Fruit fly (Drosophila melanogaster) whole organism, embryonic: ENCODE data around the gene CG15773.

ENCODE experiments used
- Abd-B ChIP-seq: fragments of 200-800 bp; sonication (Bioruptor generic); optimal IDR thresholded peaks from 2 replicates; lab custom pipeline; 2018; ENCODE audit warnings: missing biosample characterization, mild to moderate bottlenecking, missing genetic modification characterization, moderate library complexity
- CG10543 ChIP-seq: fragments of 200-800 bp; sonication (Bioruptor generic); optimal IDR thresholded peaks from 3 replicates; lab custom pipeline; 2017; ENCODE audit warnings: missing biosample characterization, mild to moderate bottlenecking, missing genetic modification characterization, moderate library complexity
- CG11456 ChIP-seq: fragments of 200-800 bp; sonication (Bioruptor generic); IDR thresholded peaks from 3 replicates; pipeline ENCODE4 v1.3.6; 2022; ENCODE audit warnings: missing biosample characterization, missing genetic modification characterization
- CG13287 ChIP-seq: fragments of 200-800 bp; sonication (Bioruptor generic); IDR thresholded peaks from 2 replicates; pipeline ENCODE4 v1.3.6; 2022; ENCODE audit warnings: missing biosample characterization, missing genetic modification characterization; ENCODE audit not compliant: partially characterized antibody
- CG13296 ChIP-seq: fragments of 200-800 bp; sonication (Bioruptor generic); optimal IDR thresholded peaks from 3 replicates; lab custom pipeline; 2018; ENCODE audit warnings: missing biosample characterization, mild to moderate bottlenecking, missing genetic modification characterization
- CG14710 ChIP-seq: fragments of 200-800 bp; sonication (Bioruptor generic); optimal IDR thresholded peaks from 3 replicates; lab custom pipeline; 2019; ENCODE audit warnings: missing biosample characterization, mild to moderate bottlenecking, missing genetic modification characterization, moderate library complexity
- CG14860 ChIP-seq: fragments of 200-800 bp; sonication (Bioruptor generic); IDR thresholded peaks from 3 replicates; pipeline ENCODE4 v1.3.6; 2022; ENCODE audit warnings: missing biosample characterization, missing genetic modification characterization; ENCODE audit not compliant: partially characterized antibody
- CG1603 ChIP-seq: fragments of 200-800 bp; sonication (Bioruptor generic); optimal IDR thresholded peaks from 2 replicates; lab custom pipeline; 2019; ENCODE audit warnings: missing biosample characterization, mild to moderate bottlenecking, missing genetic modification characterization, moderate library complexity
- CG16779 ChIP-seq: fragments of 200-800 bp; sonication (Bioruptor generic); IDR thresholded peaks from 2 replicates; pipeline ENCODE4 v1.3.6; 2022; ENCODE audit warnings: missing biosample characterization, missing genetic modification characterization
- CG16863 ChIP-seq: fragments of 200-800 bp; sonication (Bioruptor generic); optimal IDR thresholded peaks from 3 replicates; lab custom pipeline; 2016; ENCODE audit warnings: missing biosample characterization, missing genetic modification characterization
- CG17802 ChIP-seq: fragments of 200-800 bp; sonication (Bioruptor generic); optimal IDR thresholded peaks from 2 replicates; lab custom pipeline; 2018; ENCODE audit warnings: missing biosample characterization, mild to moderate bottlenecking, missing genetic modification characterization, moderate library complexity
- CG17829 ChIP-seq: fragments of 200-800 bp; optimal IDR thresholded peaks from 2 replicates; lab custom pipeline; 2019; ENCODE audit warnings: missing biosample characterization, mild to moderate bottlenecking, missing genetic modification characterization, moderate library complexity
- CG1792 ChIP-seq: fragments of 200-800 bp; sonication (Bioruptor generic); optimal IDR thresholded peaks from 2 replicates; lab custom pipeline; 2016; ENCODE audit warnings: missing biosample characterization, missing genetic modification characterization
- CG18262 ChIP-seq: fragments of 200-800 bp; optimal IDR thresholded peaks from 3 replicates; lab custom pipeline; 2019; ENCODE audit warnings: missing biosample characterization, mild to moderate bottlenecking, missing genetic modification characterization, moderate library complexity
- CG2202 ChIP-seq: fragments of 200-800 bp; sonication (Bioruptor generic); optimal IDR thresholded peaks from 2 replicates; lab custom pipeline; 2018; ENCODE audit warnings: missing biosample characterization, mild to moderate bottlenecking, missing genetic modification characterization
- CG6791 ChIP-seq: fragments of 200-800 bp; sonication (Bioruptor generic); IDR thresholded peaks from 3 replicates; pipeline ENCODE4 v1.3.6; 2022; ENCODE audit warnings: missing biosample characterization, missing genetic modification characterization; ENCODE audit not compliant: partially characterized antibody
- CG8089 ChIP-seq: fragments of 200-800 bp; sonication (Bioruptor generic); optimal IDR thresholded peaks from 3 replicates; lab custom pipeline; 2016; ENCODE audit warnings: missing biosample characterization, missing genetic modification characterization
- CG8281 ChIP-seq: fragments of 200-800 bp; sonication (Bioruptor generic); optimal IDR thresholded peaks from 2 replicates; lab custom pipeline; 2018; ENCODE audit warnings: missing biosample characterization, mild to moderate bottlenecking, missing genetic modification characterization, moderate library complexity
- Deaf1 ChIP-seq: fragments of 200-800 bp; optimal IDR thresholded peaks from 3 replicates; lab custom pipeline; 2019; ENCODE audit warnings: missing biosample characterization, mild to moderate bottlenecking, missing genetic modification characterization, moderate library complexity
- Dll ChIP-seq: fragments of 200-800 bp; sonication (Bioruptor generic); IDR thresholded peaks from 4 replicates; pipeline ENCODE4 v1.3.6; 2022; ENCODE audit warnings: missing biosample characterization, missing genetic modification characterization; ENCODE audit not compliant: partially characterized antibody
- Fer1 ChIP-seq: fragments of 200-800 bp; sonication (Bioruptor generic); optimal IDR thresholded peaks from 2 replicates; lab custom pipeline; 2017; ENCODE audit warnings: missing biosample characterization, mild to moderate bottlenecking, missing genetic modification characterization
- HLH4C ChIP-seq: fragments of 200-800 bp; sonication (Bioruptor generic); IDR thresholded peaks from 3 replicates; pipeline ENCODE4 v1.3.6; 2022; ENCODE audit warnings: missing biosample characterization, missing genetic modification characterization; ENCODE audit not compliant: partially characterized antibody
- MESR4 ChIP-seq: fragments of 200-800 bp; sonication (Bioruptor generic); optimal IDR thresholded peaks from 2 replicates; lab custom pipeline; 2018; ENCODE audit warnings: missing biosample characterization, mild to moderate bottlenecking, missing genetic modification characterization, moderate library complexity
- Med ChIP-seq: fragments of 200-800 bp; sonication (Bioruptor generic); peaks from one replicate; lab custom pipeline; 2016; ENCODE audit warnings: missing biosample characterization, missing genetic modification characterization, mild to moderate bottlenecking, inconsistent platforms, moderate library complexity
- Mes4 ChIP-seq: fragments of 200-800 bp; sonication (Bioruptor generic); optimal IDR thresholded peaks from 2 replicates; lab custom pipeline; 2016; ENCODE audit warnings: missing biosample characterization, missing genetic modification characterization
- Opbp ChIP-seq: fragments of 200-800 bp; sonication (Bioruptor generic); IDR thresholded peaks from 3 replicates; pipeline ENCODE4 v1.3.6; 2022; ENCODE audit warnings: missing biosample characterization, missing genetic modification characterization; ENCODE audit not compliant: partially characterized antibody
- Rfx ChIP-seq: fragments of 200-800 bp; sonication (Bioruptor generic); IDR thresholded peaks from 2 replicates; pipeline ENCODE4 v1.3.6; 2022; ENCODE audit warnings: missing biosample characterization, missing genetic modification characterization
- Sry-δ ChIP-seq: fragments of 200-800 bp; sonication (Bioruptor generic); optimal IDR thresholded peaks from 2 replicates; lab custom pipeline; 2016; ENCODE audit warnings: missing biosample characterization, missing genetic modification characterization
- ato ChIP-seq: fragments of 200-800 bp; sonication (Bioruptor generic); IDR thresholded peaks from 2 replicates; pipeline ENCODE4 v1.3.6; 2022; ENCODE audit warnings: missing biosample characterization, missing genetic modification characterization; ENCODE audit not compliant: partially characterized antibody
- bbx ChIP-seq: fragments of 200-800 bp; sonication (Bioruptor generic); IDR thresholded peaks from 2 replicates; pipeline ENCODE4 v1.3.6; 2022; ENCODE audit warnings: missing biosample characterization, missing genetic modification characterization; ENCODE audit not compliant: partially characterized antibody
- disco-r ChIP-seq: fragments of 200-800 bp; sonication (Bioruptor generic); optimal IDR thresholded peaks from 2 replicates; lab custom pipeline; 2016; ENCODE audit warnings: missing biosample characterization, missing genetic modification characterization
- gce ChIP-seq: fragments of 200-800 bp; sonication (Bioruptor generic); IDR thresholded peaks from 3 replicates; pipeline ENCODE4 v1.3.6; 2022; ENCODE audit warnings: missing biosample characterization, missing genetic modification characterization
- grau ChIP-seq: fragments of 200-800 bp; optimal IDR thresholded peaks from 3 replicates; lab custom pipeline; 2019; ENCODE audit warnings: missing biosample characterization, mild to moderate bottlenecking, missing genetic modification characterization, moderate library complexity
- gt ChIP-seq: fragments of 200-800 bp; sonication (Bioruptor generic); IDR thresholded peaks from 2 replicates; pipeline ENCODE4 v1.3.6; 2022; ENCODE audit warnings: missing biosample characterization, missing genetic modification characterization
- kni ChIP-seq: fragments of 200-800 bp; sonication (Bioruptor generic); optimal IDR thresholded peaks from 3 replicates; lab custom pipeline; 2017; ENCODE audit warnings: mild to moderate bottlenecking, missing biosample characterization, missing genetic modification reagents, missing genetic modification characterization
- lola ChIP-seq, 3 experiments: fragments of >200 bp in 2 of 3; fragments of 200-800 bp in 1 of 3; sonication (Bioruptor generic) in 1 of 3; optimal IDR thresholded peaks; 2 replicates each; lab custom pipeline; 2017 to 2019; ENCODE audit warnings: missing biosample characterization in 3 of 3, missing genetic modification characterization in 3 of 3, mild to moderate bottlenecking in 1 of 3, moderate library complexity in 1 of 3
- nerfin-2 ChIP-seq: fragments of 200-800 bp; sonication (Bioruptor generic); IDR thresholded peaks from 2 replicates; pipeline ENCODE4 v1.3.6; 2022; ENCODE audit warnings: missing biosample characterization, missing genetic modification characterization; ENCODE audit not compliant: partially characterized antibody
- odd ChIP-seq: fragments of 200-800 bp; sonication (Bioruptor generic); optimal IDR thresholded peaks from 2 replicates; lab custom pipeline; 2017; ENCODE audit warnings: missing biosample characterization, mild to moderate bottlenecking, missing genetic modification characterization
- otp ChIP-seq: fragments of 200-800 bp; sonication (Bioruptor generic); IDR thresholded peaks from 3 replicates; pipeline ENCODE4, ENCODE4 v1.3.6; 2022; ENCODE audit warnings: missing biosample characterization, missing genetic modification characterization
- ranshi ChIP-seq: fragments of 200-800 bp; sonication (Bioruptor generic); IDR thresholded peaks from 2 replicates; pipeline ENCODE4 v1.3.6; 2022; ENCODE audit warnings: missing biosample characterization, missing genetic modification characterization
- scrt ChIP-seq: fragments of 200-800 bp; sonication (Bioruptor generic); optimal IDR thresholded peaks from 2 replicates; lab custom pipeline; 2018; ENCODE audit warnings: missing biosample characterization, mild to moderate bottlenecking, missing genetic modification characterization, moderate library complexity
- seq ChIP-seq: fragments of 200-800 bp; sonication (Bioruptor generic); IDR thresholded peaks from 2 replicates; pipeline ENCODE4 v1.3.6; 2022; ENCODE audit warnings: missing biosample characterization, missing genetic modification characterization
- shn ChIP-seq: fragments of 200-800 bp; sonication (Bioruptor generic); optimal IDR thresholded peaks from 3 replicates; lab custom pipeline; 2016; ENCODE audit warnings: missing biosample characterization, missing genetic modification characterization
- slbo ChIP-seq: fragments of 200-800 bp; sonication (Bioruptor generic); IDR thresholded peaks from 2 replicates; pipeline ENCODE4 v1.3.6; 2022; ENCODE audit warnings: missing biosample characterization, missing genetic modification characterization
- tap ChIP-seq: fragments of 200-800 bp; optimal IDR thresholded peaks from 3 replicates; lab custom pipeline; 2019; ENCODE audit warnings: missing biosample characterization, mild to moderate bottlenecking, missing genetic modification characterization, moderate library complexity
- trem ChIP-seq: fragments of 200-800 bp; optimal IDR thresholded peaks from 3 replicates; lab custom pipeline; 2019; ENCODE audit warnings: missing biosample characterization, mild to moderate bottlenecking, missing genetic modification characterization, moderate library complexity
- unc-4 ChIP-seq: fragments of 200-800 bp; sonication (Bioruptor generic); IDR thresholded peaks from 2 replicates; pipeline ENCODE4 v1.3.6; 2022; ENCODE audit warnings: missing biosample characterization, missing genetic modification characterization; ENCODE audit not compliant: partially characterized antibody
- zen2 ChIP-seq: fragments of 200-800 bp; sonication (Bioruptor generic); IDR thresholded peaks from 3 replicates; pipeline ENCODE4 v1.3.6; 2022; ENCODE audit warnings: missing biosample characterization, missing genetic modification characterization; ENCODE audit not compliant: partially characterized antibody

Gene CG15773

DNA sequence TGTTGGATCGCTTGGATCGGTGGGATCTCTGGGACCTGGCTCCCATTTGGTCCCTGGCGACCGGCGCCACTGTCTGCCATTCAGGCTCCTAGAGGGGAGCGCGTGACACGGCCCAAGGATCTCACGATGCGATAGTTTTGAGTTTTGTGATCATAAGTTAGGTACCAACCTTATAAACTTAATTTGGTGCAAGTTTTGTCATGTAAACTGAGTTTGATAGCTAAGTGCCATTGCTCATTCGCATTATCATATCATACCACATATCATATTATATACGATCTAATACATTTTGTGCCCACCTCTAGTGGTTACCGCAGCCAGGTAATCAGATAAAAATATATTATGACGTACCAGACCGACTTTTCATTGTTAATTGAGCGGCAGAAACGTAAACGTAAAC is 36.6 kb upstream of the CG15773 start:
- TF ChIP-seq kni (GFP tag; lab: Kevin White, UChicago) (peak; percentile 17), ato (GFP tag; lab: Robert Waterston, UW) (no peak), CG8089 (GFP tag; lab: Kevin White, UChicago) (no peak), CG13287 (peak; percentile 56), disco-r (GFP tag; lab: Kevin White, UChicago) (no peak), unc-4 (GFP tag; lab: Robert Waterston, UW) (peak; percentile 47; the same call in 1 of the 2 replicates), Rfx (no peak), CG17802 (tag; lab: Kevin White, UChicago) (no peak), zen2 (GFP tag; lab: Robert Waterston, UW) (peak; percentile 36; the same call in 1 of the 3 replicates), Med (no peak), nerfin-2 (GFP tag; lab: Robert Waterston, UW) (peak; percentile 34; the same call in 1 of the 2 replicates), bbx (GFP tag; lab: Robert Waterston, UW) (peak; percentile 73), CG16863 (GFP tag; lab: Kevin White, UChicago) (no peak), CG18262 (tag; lab: Kevin White, UChicago) (peak; percentile 80), Sry-δ (GFP tag; lab: Kevin White, UChicago) (peak; percentile 64), Opbp (GFP tag; lab: Robert Waterston, UW) (peak; percentile 56; the same call in 1 of the 3 replicates), CG6791 (peak; percentile 74), Deaf1 (peak; percentile 33), CG1603 (tag; lab: Kevin White, UChicago) (peak; percentile 30), ranshi (GFP tag; lab: Robert Waterston, UW) (peak; percentile 9; the same call in 1 of the 2 replicates), CG11456 (peak; percentile 56; the same call in 1 of the 3 replicates), trem (tag; lab: Kevin White, UChicago) (peak; percentile 51), CG2202 (tag; lab: Kevin White, UChicago) (no peak), tap (peak; percentile 22), CG14710 (no peak), slbo (GFP tag; lab: Robert Waterston, UW) (peak; percentile 17), seq (GFP tag; lab: Robert Waterston, UW) (no peak), Mes4 (no peak), CG17829 (peak; percentile 84), CG1792 (GFP tag; lab: Kevin White, UChicago) (no peak), odd (no peak), HLH4C (GFP tag; lab: Robert Waterston, UW) (peak; percentile 58; the same call in 2 of the 3 replicates), lola (GFP tag; optimal IDR thresholded peaks at IDR 0.05; lab: Kevin White, UChicago) (peak in 1 of 3 experiments; percentile 61), gce (GFP tag; lab: Robert Waterston, UW) (0 out of 3 replicates have a peak, but pooled peaks have one; percentile 5), gt (GFP tag; lab: Robert Waterston, UW) (no peak), otp (peak; percentile 4; the same call in 1 of the 3 replicates), CG10543 (GFP tag; lab: Kevin White, UChicago) (no peak), CG13296 (no peak), scrt (GFP tag; lab: Kevin White, UChicago) (no peak), shn (GFP tag; lab: Kevin White, UChicago) (no peak), Abd-B (GFP tag; lab: Kevin White, UChicago) (no peak), Dll (GFP tag; lab: Robert Waterston, UW) (peak; percentile 87), Fer1 (GFP tag; lab: Kevin White, UChicago) (no peak), CG14860 (peak; percentile 52; the same call in 2 of the 3 replicates), MESR4 (GFP tag; lab: Kevin White, UChicago) (no peak), grau (tag; lab: Kevin White, UChicago) (peak; percentile 72), CG8281 (tag; lab: Kevin White, UChicago) (no peak), CG16779 (GFP tag; lab: Robert Waterston, UW) (0 out of 2 replicates have a peak, but pooled peaks have one; percentile 10)
